Fruit fly (Drosophila melanogaster) whole organism, embryonic: ENCODE data around the gene CG12990.

Experiments
- Adf1 ChIP-seq: fragments of 200-800 bp; sonication (Bioruptor generic); IDR thresholded peaks from 2 replicates; pipeline ENCODE4 v1.3.6; 2022; ENCODE audit warnings: missing biosample characterization, missing genetic modification characterization
- CG10366 ChIP-seq: fragments of 200-800 bp; sonication (Bioruptor generic); IDR thresholded peaks from 2 replicates; pipeline ENCODE4 v1.3.6; 2022; ENCODE audit warnings: missing biosample characterization, missing genetic modification characterization
- CG11093 ChIP-seq: fragments of 200-800 bp; sonication (Bioruptor generic); IDR thresholded peaks from 3 replicates; pipeline ENCODE4 v1.3.6; 2022; ENCODE audit warnings: missing biosample characterization, missing genetic modification characterization
- CG11695 ChIP-seq: fragments of 200-800 bp; sonication (Bioruptor generic); IDR thresholded peaks from 3 replicates; pipeline ENCODE4 v1.3.6; 2022; ENCODE audit warnings: missing biosample characterization, missing genetic modification characterization
- CG12299 ChIP-seq: fragments of 200-800 bp; sonication (Bioruptor generic); optimal IDR thresholded peaks from 2 replicates; lab custom pipeline; 2018; ENCODE audit warnings: missing biosample characterization, mild to moderate bottlenecking, missing genetic modification characterization
- CG12391 ChIP-seq: fragments of 200-800 bp; sonication (Bioruptor generic); optimal IDR thresholded peaks from 3 replicates; lab custom pipeline; 2018; ENCODE audit warnings: missing biosample characterization, mild to moderate bottlenecking, missing genetic modification characterization, moderate library complexity
- CG12744 ChIP-seq: fragments of 200-800 bp; sonication (Bioruptor generic); optimal IDR thresholded peaks from 2 replicates; lab custom pipeline; 2016; ENCODE audit warnings: missing biosample characterization, missing genetic modification characterization
- CG13296 ChIP-seq: fragments of 200-800 bp; sonication (Bioruptor generic); optimal IDR thresholded peaks from 3 replicates; lab custom pipeline; 2018; ENCODE audit warnings: missing biosample characterization, mild to moderate bottlenecking, missing genetic modification characterization
- CG13624 ChIP-seq: fragments of 200-800 bp; sonication (Bioruptor generic); optimal IDR thresholded peaks from 2 replicates; lab custom pipeline; 2016; ENCODE audit warnings: missing biosample characterization, missing genetic modification characterization
- CG14667 ChIP-seq: fragments of 200-800 bp; sonication (Bioruptor generic); IDR thresholded peaks from 2 replicates; pipeline ENCODE4 v1.3.6; 2022; ENCODE audit warnings: missing biosample characterization, missing genetic modification characterization
- CG15269 ChIP-seq: fragments of 200-800 bp; sonication (Bioruptor generic); optimal IDR thresholded peaks from 2 replicates; lab custom pipeline; 2018; ENCODE audit warnings: missing biosample characterization, mild to moderate bottlenecking, missing genetic modification characterization, moderate library complexity
- CG15601 ChIP-seq: fragments of 200-800 bp; sonication (Bioruptor generic); optimal IDR thresholded peaks from 3 replicates; lab custom pipeline; 2019; ENCODE audit warnings: missing biosample characterization, mild to moderate bottlenecking, missing genetic modification characterization, moderate library complexity
- CG1602 ChIP-seq: fragments of 200-800 bp; sonication (Bioruptor generic); optimal IDR thresholded peaks from 3 replicates; lab custom pipeline; 2016; ENCODE audit warnings: missing biosample characterization, missing genetic modification characterization
- CG16863 ChIP-seq: fragments of 200-800 bp; sonication (Bioruptor generic); optimal IDR thresholded peaks from 3 replicates; lab custom pipeline; 2016; ENCODE audit warnings: missing biosample characterization, missing genetic modification characterization
- CG17385 ChIP-seq: fragments of 200-800 bp; sonication (Bioruptor generic); optimal IDR thresholded peaks from 3 replicates; lab custom pipeline; 2018; ENCODE audit warnings: missing biosample characterization, mild to moderate bottlenecking, missing genetic modification characterization
- CG17568 ChIP-seq: fragments of 200-800 bp; sonication (Bioruptor generic); optimal IDR thresholded peaks from 2 replicates; lab custom pipeline; 2018; ENCODE audit warnings: missing biosample characterization, mild to moderate bottlenecking, missing genetic modification characterization, moderate library complexity
- CG17802 ChIP-seq: fragments of 200-800 bp; sonication (Bioruptor generic); optimal IDR thresholded peaks from 2 replicates; lab custom pipeline; 2018; ENCODE audit warnings: missing biosample characterization, mild to moderate bottlenecking, missing genetic modification characterization, moderate library complexity
- CG2120 ChIP-seq: fragments of 200-800 bp; sonication (Bioruptor generic); optimal IDR thresholded peaks from 3 replicates; lab custom pipeline; 2016; ENCODE audit warnings: missing biosample characterization, missing genetic modification characterization
- CG2712 ChIP-seq: fragments of 200-800 bp; optimal IDR thresholded peaks from 3 replicates; lab custom pipeline; 2019; ENCODE audit warnings: missing biosample characterization, mild to moderate bottlenecking, missing genetic modification characterization, moderate library complexity
- CG30020 ChIP-seq: fragments of 200-800 bp; optimal IDR thresholded peaks from 2 replicates; lab custom pipeline; 2019; ENCODE audit warnings: missing biosample characterization, mild to moderate bottlenecking, missing genetic modification characterization, moderate library complexity
- CG32532 ChIP-seq: fragments of 200-800 bp; sonication (Bioruptor generic); IDR thresholded peaks from 2 replicates; pipeline ENCODE4 v1.3.6; 2022; ENCODE audit warnings: missing biosample characterization, missing genetic modification characterization
- CG3281 ChIP-seq: fragments of 200-800 bp; sonication (Bioruptor generic); optimal IDR thresholded peaks from 3 replicates; lab custom pipeline; 2017; ENCODE audit warnings: missing biosample characterization, mild to moderate bottlenecking, missing genetic modification characterization
- CG6254 ChIP-seq: fragments of 200-800 bp; sonication (Bioruptor generic); optimal IDR thresholded peaks from 3 replicates; lab custom pipeline; 2017; ENCODE audit warnings: mild to moderate bottlenecking, missing biosample characterization, missing genetic modification reagents, missing genetic modification characterization
- CG6683 ChIP-seq: fragments of 200-800 bp; sonication (Bioruptor generic); optimal IDR thresholded peaks from 2 replicates; lab custom pipeline; 2017; ENCODE audit warnings: missing biosample characterization, mild to moderate bottlenecking, missing genetic modification characterization, missing genetic modification reagents
- CG7372 ChIP-seq: fragments of 200-800 bp; sonication (Bioruptor generic); IDR thresholded peaks from 2 replicates; pipeline ENCODE4 v1.3.6; 2022; ENCODE audit warnings: missing biosample characterization, missing genetic modification characterization
- CG7839 ChIP-seq: fragments of 200-800 bp; sonication (Bioruptor generic); optimal IDR thresholded peaks from 3 replicates; lab custom pipeline; 2018; ENCODE audit warnings: missing biosample characterization, mild to moderate bottlenecking, missing genetic modification characterization, moderate library complexity
- CG9817 ChIP-seq: fragments of 200-800 bp; sonication (Bioruptor generic); optimal IDR thresholded peaks from 2 replicates; lab custom pipeline; 2018; ENCODE audit warnings: missing biosample characterization, mild to moderate bottlenecking, missing genetic modification characterization, moderate library complexity
- H2.0 ChIP-seq: fragments of 200-800 bp; sonication (Bioruptor generic); IDR thresholded peaks from 2 replicates; pipeline ENCODE4 v1.3.6; 2022; ENCODE audit warnings: missing biosample characterization, missing genetic modification characterization
- HLH54F ChIP-seq: fragments of 200-800 bp; sonication (Bioruptor generic); optimal IDR thresholded peaks from 3 replicates; lab custom pipeline; 2016; ENCODE audit warnings: missing biosample characterization, missing genetic modification characterization
- Hand ChIP-seq: fragments of 200-800 bp; sonication (Bioruptor generic); optimal IDR thresholded peaks from 2 replicates; lab custom pipeline; 2017; ENCODE audit warnings: mild to moderate bottlenecking, missing biosample characterization, missing genetic modification reagents, missing genetic modification characterization
- Nf-YB ChIP-seq: fragments of 200-800 bp; sonication (Bioruptor generic); optimal IDR thresholded peaks from 3 replicates; lab custom pipeline; 2019; ENCODE audit warnings: missing biosample characterization, mild to moderate bottlenecking, missing genetic modification characterization, moderate library complexity
- Opbp ChIP-seq: fragments of 200-800 bp; sonication (Bioruptor generic); IDR thresholded peaks from 3 replicates; pipeline ENCODE4 v1.3.6; 2022; ENCODE audit warnings: missing biosample characterization, missing genetic modification characterization; ENCODE audit not compliant: partially characterized antibody
- Rfx ChIP-seq: fragments of 200-800 bp; sonication (Bioruptor generic); IDR thresholded peaks from 2 replicates; pipeline ENCODE4 v1.3.6; 2022; ENCODE audit warnings: missing biosample characterization, missing genetic modification characterization
- TFAM ChIP-seq: fragments of 200-800 bp; sonication (Bioruptor generic); optimal IDR thresholded peaks from 2 replicates; lab custom pipeline; 2017; ENCODE audit warnings: missing biosample characterization, missing genetic modification characterization, inconsistent platforms
- Trl ChIP-seq, 3 experiments: fragments of >200 bp in 2 of 3; fragments of 200-800 bp in 1 of 3; sonication (Bioruptor generic) in 1 of 3; optimal IDR thresholded peaks; 2 replicates in 1 of 3; 3 replicates in 2 of 3; lab custom pipeline; 2016 to 2017; ENCODE audit warnings: missing biosample characterization in 1 of 3, missing genetic modification characterization in 1 of 3
- abd-A ChIP-seq: fragments of 200-800 bp; sonication (Bioruptor generic); optimal IDR thresholded peaks from 3 replicates; lab custom pipeline; 2019; ENCODE audit warnings: missing biosample characterization, mild to moderate bottlenecking, missing genetic modification characterization, moderate library complexity
- ara ChIP-seq: fragments of 200-800 bp; sonication (Bioruptor generic); IDR thresholded peaks from 2 replicates; pipeline ENCODE4 v1.3.6; 2022; ENCODE audit warnings: missing biosample characterization, missing genetic modification characterization
- crc ChIP-seq: fragments of 200-800 bp; sonication (Bioruptor generic); optimal IDR thresholded peaks from 2 replicates; lab custom pipeline; 2016; ENCODE audit warnings: missing biosample characterization, missing genetic modification characterization
- en ChIP-seq: fragments of 200-800 bp; sonication (Bioruptor generic); optimal IDR thresholded peaks from 2 replicates; lab custom pipeline; 2016; ENCODE audit warnings: missing biosample characterization, missing genetic modification characterization
- gfzf ChIP-seq: fragments of 200-800 bp; sonication (Bioruptor generic); optimal IDR thresholded peaks from 2 replicates; lab custom pipeline; 2016; ENCODE audit warnings: missing biosample characterization, mild to moderate bottlenecking, missing genetic modification characterization, moderate library complexity
- grn ChIP-seq: fragments of 200-800 bp; sonication (Bioruptor generic); optimal IDR thresholded peaks from 3 replicates; lab custom pipeline; 2017; ENCODE audit warnings: missing biosample characterization, missing genetic modification characterization
- gro ChIP-seq: fragments of 200-800 bp; sonication (Bioruptor generic); optimal IDR thresholded peaks from 2 replicates; lab custom pipeline; 2016; ENCODE audit warnings: missing biosample characterization, missing genetic modification characterization
- kay ChIP-seq: fragments of 200-800 bp; sonication (Bioruptor generic); optimal IDR thresholded peaks from 2 replicates; lab custom pipeline; 2016; ENCODE audit warnings: missing biosample characterization, missing genetic modification characterization
- lilli ChIP-seq: fragments of 200-800 bp; sonication (Bioruptor generic); optimal IDR thresholded peaks from 3 replicates; lab custom pipeline; 2016; ENCODE audit warnings: missing biosample characterization, missing genetic modification characterization
- nmo ChIP-seq: fragments of 200-800 bp; sonication (Bioruptor generic); optimal IDR thresholded peaks from 2 replicates; lab custom pipeline; 2018; ENCODE audit warnings: missing biosample characterization, mild to moderate bottlenecking, missing genetic modification characterization, moderate library complexity
- onecut ChIP-seq: fragments of 200-800 bp; sonication (Bioruptor generic); IDR thresholded peaks from 2 replicates; pipeline ENCODE4 v1.3.6; 2022; ENCODE audit warnings: missing biosample characterization, missing genetic modification characterization
- pb ChIP-seq: fragments of 200-800 bp; sonication (Bioruptor generic); optimal IDR thresholded peaks from 3 replicates; lab custom pipeline; 2016; ENCODE audit warnings: missing biosample characterization, missing genetic modification characterization
- pros ChIP-seq: fragments of 200-800 bp; sonication (Bioruptor generic); optimal IDR thresholded peaks from 3 replicates; lab custom pipeline; 2019; ENCODE audit warnings: missing biosample characterization, mild to moderate bottlenecking, missing genetic modification characterization, moderate library complexity
- shn ChIP-seq: fragments of 200-800 bp; sonication (Bioruptor generic); optimal IDR thresholded peaks from 3 replicates; lab custom pipeline; 2016; ENCODE audit warnings: missing biosample characterization, missing genetic modification characterization
- sug ChIP-seq: fragments of 200-800 bp; optimal IDR thresholded peaks from 2 replicates; lab custom pipeline; 2019; ENCODE audit warnings: missing biosample characterization, mild to moderate bottlenecking, missing genetic modification characterization, moderate library complexity
- wor ChIP-seq: fragments of 200-800 bp; sonication (Bioruptor generic); IDR thresholded peaks from 2 replicates; pipeline ENCODE4 v1.3.6; 2022; ENCODE audit warnings: missing biosample characterization, missing genetic modification characterization

Gene CG12990

DNA sequence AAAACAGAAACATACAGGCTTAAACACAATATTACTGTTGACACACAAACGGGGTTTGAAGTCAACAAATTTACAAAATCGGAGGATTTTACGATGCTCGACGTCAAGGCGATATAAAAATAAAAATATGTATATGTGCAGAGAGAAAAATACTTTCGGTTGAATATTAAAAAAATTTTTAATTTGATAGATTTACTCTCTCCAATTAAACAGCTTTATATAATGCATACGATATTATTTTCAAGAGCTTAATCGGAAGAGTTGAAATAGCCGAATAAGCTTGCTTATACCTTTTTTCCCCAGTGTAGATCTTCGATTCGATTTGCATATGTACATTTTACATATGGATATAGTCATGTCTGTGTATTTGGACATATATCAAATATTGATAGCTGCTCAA, 24.9 kb upstream of the CG12990 start (continued):
- TF ChIP-seq CG7372, result peak; percentile 53; the same call in 1 of the 2 replicates
- TF ChIP-seq H2.0 (GFP tag; lab: Robert Waterston, UW), result peak; percentile 66
- peak; percentile 84 for TF ChIP-seq CG15269 (tag; lab: Kevin White, UChicago)
- TF ChIP-seq lilli (GFP tag; lab: Kevin White, UChicago), result peak; percentile 53
- no peak for TF ChIP-seq grn (GFP tag; lab: Kevin White, UChicago)
- TF ChIP-seq crc (GFP tag; lab: Kevin White, UChicago), result no peak
- no peak for TF ChIP-seq Hand (GFP tag; lab: Kevin White, UChicago)
- no peak for TF ChIP-seq CG17802
- peak; percentile 42 for TF ChIP-seq CG13624
- TF ChIP-seq CG3281 (GFP tag; lab: Kevin White, UChicago), result peak; percentile 54
- peak; percentile 48 for TF ChIP-seq CG12391 (tag; lab: Kevin White, UChicago)
- TF ChIP-seq Adf1 (GFP tag; lab: Robert Waterston, UW), result peak; percentile 61; the same call in 1 of the 2 replicates
- peak; percentile 0 for TF ChIP-seq kay (GFP tag; lab: Kevin White, UChicago)
- TF ChIP-seq abd-A (tag; lab: Kevin White, UChicago), result no peak
- peak; percentile 54 for TF ChIP-seq CG2712 (tag; lab: Kevin White, UChicago)
- TF ChIP-seq Opbp, result no peak
- TF ChIP-seq CG12744 (GFP tag; lab: Kevin White, UChicago), result no peak
- TF ChIP-seq CG12299 (tag; lab: Kevin White, UChicago), result peak; percentile 51
- no peak for TF ChIP-seq CG6254 (GFP tag; lab: Kevin White, UChicago)
- no peak for TF ChIP-seq CG30020
- peak; percentile 67 for TF ChIP-seq CG10366 (GFP tag; lab: Robert Waterston, UW)
- TF ChIP-seq CG32532 (GFP tag; lab: Robert Waterston, UW), result peak; percentile 82
- TF ChIP-seq HLH54F (GFP tag; lab: Kevin White, UChicago), result peak; percentile 15
- no peak for TF ChIP-seq pb (GFP tag; lab: Kevin White, UChicago)
- no peak for TF ChIP-seq shn (GFP tag; lab: Kevin White, UChicago)
- peak; percentile 47; the same call in 1 of the 2 replicates for TF ChIP-seq onecut (GFP tag; lab: Robert Waterston, UW)
- 0 out of 2 replicates have a peak, but pooled peaks have one; percentile 14 for TF ChIP-seq ara (GFP tag; lab: Robert Waterston, UW)
- peak; percentile 85 for TF ChIP-seq CG2120 (GFP tag; lab: Kevin White, UChicago)
- TF ChIP-seq CG14667 (GFP tag; lab: Robert Waterston, UW), result peak; percentile 21; the same call in 1 of the 2 replicates
- TF ChIP-seq CG17385, result peak; percentile 62
- TF ChIP-seq CG13296 (GFP tag; lab: Kevin White, UChicago), result peak; percentile 68
- no peak for TF ChIP-seq wor (GFP tag; lab: Robert Waterston, UW)
- no peak for TF ChIP-seq pros (GFP tag; lab: Kevin White, UChicago)
- TF ChIP-seq en (GFP tag; lab: Kevin White, UChicago), result no peak
- TF ChIP-seq CG1602 (GFP tag; lab: Kevin White, UChicago), result no peak
- TF ChIP-seq CG7839 (tag; lab: Kevin White, UChicago), result peak; percentile 81
- TF ChIP-seq CG17568, result peak; percentile 32
- TF ChIP-seq TFAM (GFP tag; lab: Kevin White, UChicago), result no peak
- TF ChIP-seq Rfx (GFP tag; lab: Robert Waterston, UW), result peak; percentile 84
- TF ChIP-seq gro (GFP tag; lab: Kevin White, UChicago), result peak; percentile 21
- TF ChIP-seq CG11093 (GFP tag; lab: Robert Waterston, UW), result no peak
- TF ChIP-seq gfzf (GFP tag; lab: Kevin White, UChicago), result no peak
- peak; percentile 72 for TF ChIP-seq CG9817
- peak; percentile 51 for TF ChIP-seq sug
- no peak for TF ChIP-seq CG6683 (GFP tag; lab: Kevin White, UChicago)
- TF ChIP-seq nmo (GFP tag; lab: Kevin White, UChicago), result peak; percentile 60
- peak; percentile 25 for TF ChIP-seq Nf-YB (GFP tag; lab: Kevin White, UChicago)
- TF ChIP-seq CG11695 (GFP tag; lab: Robert Waterston, UW), result peak; percentile 74; the same call in 2 of the 3 replicates
- TF ChIP-seq Trl (optimal IDR thresholded peaks at IDR 0.05; lab: Kevin White, UChicago), result no peak
- TF ChIP-seq Trl (GFP tag; optimal IDR thresholded peaks at IDR 0.05; lab: Kevin White, UChicago), result no peak
- TF ChIP-seq CG16863 (GFP tag; lab: Kevin White, UChicago), result peak; percentile 8
- TF ChIP-seq CG15601 (tag; lab: Kevin White, UChicago), result no peak
